Worm (Caenorhabditis elegans): ENCODE measurements around the gene M117.1.

The M117.1 gene

DNA sequence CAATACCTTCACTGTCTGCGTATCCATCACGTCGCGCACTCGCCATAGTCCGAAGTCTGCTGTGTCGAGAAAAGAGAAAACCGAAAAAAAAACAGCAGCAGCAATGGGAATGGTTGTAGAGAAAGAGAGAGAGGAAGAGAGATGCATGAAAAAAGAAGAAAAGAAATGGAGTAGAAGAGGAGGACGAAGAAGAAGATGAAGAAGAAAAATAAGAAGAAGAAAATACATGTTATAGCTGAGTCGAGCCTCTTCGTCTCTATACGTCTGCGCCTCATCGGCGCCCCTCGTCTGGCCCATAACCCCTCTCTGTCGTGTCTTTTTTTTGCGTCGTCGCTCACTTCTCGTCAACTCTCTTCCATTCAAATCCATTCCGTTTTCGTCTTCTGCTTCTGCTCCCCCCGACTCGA, 4.3 kb upstream of the M117.1 start (continued):
- TF ChIP-seq mep-1 (tag; optimal IDR thresholded peaks at IDR 0.05): peak; percentile 88
- TF ChIP-seq nhr-237 (tag; optimal IDR thresholded peaks at IDR 0.05): no peak
- no peak for TF ChIP-seq zip-4 (GFP tag; optimal IDR thresholded peaks at IDR 0.05)
- TF ChIP-seq lin-39 (tag; optimal IDR thresholded peaks at IDR 0.05): peak; percentile 21
- TF ChIP-seq pax-3 (tag; optimal IDR thresholded peaks at IDR 0.05): no peak
- peak; percentile 36 for TF ChIP-seq snpc-4 (tag; optimal IDR thresholded peaks at IDR 0.05)
- peak in 1 of 2 experiments; percentile 83 for TF ChIP-seq egl-27 (tag; optimal IDR thresholded peaks at IDR 0.05)
- peak; percentile 76 for TF ChIP-seq zag-1 (tag; optimal IDR thresholded peaks at IDR 0.05)
- peak; percentile 97 for TF ChIP-seq lin-14 (GFP tag; optimal IDR thresholded peaks at IDR 0.05)
- TF ChIP-seq grh-1 (GFP tag; IDR thresholded peaks at IDR 0.05): no peak
- peak in 2 of 6 experiments; percentile 10 to 37 for TF ChIP-seq elt-3 (tag; optimal IDR thresholded peaks at IDR 0.05)
- TF ChIP-seq vab-15 (tag; optimal IDR thresholded peaks at IDR 0.05): no peak
- peak; percentile 14 for TF ChIP-seq nhr-11 (tag; optimal IDR thresholded peaks at IDR 0.05)
- TF ChIP-seq nhr-47 (tag; optimal IDR thresholded peaks at IDR 0.05): peak; percentile 78
- TF ChIP-seq lsy-2 (tag; optimal IDR thresholded peaks at IDR 0.05): peak; percentile 77 to 87
- TF ChIP-seq nhr-85 (tag): peak; percentile 82

DNA sequence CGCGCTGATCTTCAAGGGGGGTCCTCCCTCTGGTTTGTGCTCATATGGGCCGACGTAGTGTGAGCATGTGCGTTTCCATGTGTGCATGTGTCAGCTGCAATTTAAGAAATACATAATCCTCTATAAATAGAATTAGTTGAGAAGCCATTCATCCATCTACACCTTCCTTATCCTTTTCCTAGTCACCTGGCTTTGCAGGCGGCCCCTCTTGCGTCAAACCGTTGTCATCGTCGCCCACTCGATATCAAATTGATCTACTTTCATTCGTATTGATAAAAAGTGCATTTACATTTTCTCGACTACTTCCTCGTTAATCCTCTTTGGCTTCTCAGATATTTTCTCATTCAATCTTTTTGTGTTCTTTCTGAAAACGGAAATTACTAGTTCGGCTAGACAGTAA, 2.0 kb upstream of the M117.1 start:
- TF ChIP-seq ceh-63 (GFP tag; optimal IDR thresholded peaks at IDR 0.05): no peak
- no peak for TF ChIP-seq Y116A8C.19 (tag; optimal IDR thresholded peaks at IDR 0.05; ENCODE audit: borderline replicate concordance)
- no peak for TF ChIP-seq rnt-1 (tag; optimal IDR thresholded peaks at IDR 0.05)
- peak; percentile 66 for TF ChIP-seq fkh-8 (tag; optimal IDR thresholded peaks at IDR 0.05)
- peak; percentile 49 for TF ChIP-seq nhr-71 (tag; optimal IDR thresholded peaks at IDR 0.05)
- TF ChIP-seq sox-4 (tag; optimal IDR thresholded peaks at IDR 0.05): peak; percentile 23
- TF ChIP-seq lin-15B (tag; optimal IDR thresholded peaks at IDR 0.05): no peak
- TF ChIP-seq unc-130 (tag; optimal IDR thresholded peaks at IDR 0.05): no peak
- no peak for TF ChIP-seq xbp-1 (tag; optimal IDR thresholded peaks at IDR 0.05)
- TF ChIP-seq nhr-47 (tag; optimal IDR thresholded peaks at IDR 0.05): peak; percentile 45
- TF ChIP-seq nhr-85 (tag): no peak
- TF ChIP-seq ceh-88 (GFP tag; IDR thresholded peaks at IDR 0.05): no peak
- peak; percentile 88 for TF ChIP-seq dsc-1 (tag; optimal IDR thresholded peaks at IDR 0.05)
- peak in 1 of 3 experiments; percentile 8 for TF ChIP-seq ceh-82 (tag; optimal IDR thresholded peaks at IDR 0.05)
- no peak for TF ChIP-seq ztf-4 (tag; optimal IDR thresholded peaks at IDR 0.05)

DNA sequence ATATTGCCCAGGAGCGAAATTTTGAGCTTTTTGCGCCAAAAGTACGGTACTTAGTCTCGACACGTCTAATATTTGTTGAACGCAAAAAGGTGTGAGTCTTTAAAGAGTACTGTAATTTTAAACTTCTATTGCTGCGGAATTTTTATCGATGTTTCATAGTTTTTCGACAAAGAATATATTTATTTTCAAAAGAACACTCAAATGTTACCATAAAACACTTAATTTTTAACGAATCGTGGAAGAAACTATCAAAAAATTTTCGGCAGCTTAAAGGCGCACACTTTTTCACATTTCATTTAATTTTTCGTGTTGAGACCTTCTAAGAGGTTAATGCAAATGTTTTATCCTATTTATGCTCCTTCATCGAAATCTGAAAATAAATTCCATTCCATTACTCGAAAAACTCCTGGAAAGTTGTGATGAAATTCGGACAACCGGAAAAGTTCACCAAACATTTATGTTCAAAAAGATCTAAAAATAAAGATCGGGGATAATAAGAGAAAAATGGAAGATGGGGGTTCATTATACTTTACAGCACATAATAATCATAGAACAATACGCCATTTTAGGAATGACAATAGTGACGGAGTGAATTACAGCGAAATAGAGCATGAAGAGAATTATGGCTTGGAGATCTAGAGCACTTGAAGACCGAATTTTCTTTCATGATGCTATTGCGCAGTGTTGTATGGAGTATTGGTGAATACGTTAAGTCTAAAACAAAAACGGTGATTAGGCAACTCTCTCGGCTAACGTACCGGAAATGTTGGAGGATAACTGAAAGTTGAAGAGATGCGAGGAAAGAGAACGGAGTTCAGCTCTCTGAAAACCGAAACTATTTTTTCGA, 6.2 kb downstream of the M117.1 start:
- TF ChIP-seq nhr-90 (tag; optimal IDR thresholded peaks at IDR 0.05; ENCODE audit: poor library complexity) (peak; percentile 27), nhr-71 (tag; optimal IDR thresholded peaks at IDR 0.05) (peak; percentile 22), sox-4 (tag; optimal IDR thresholded peaks at IDR 0.05) (peak; percentile 13), efl-1 (optimal IDR thresholded peaks at IDR 0.05) (no peak), efl-1 (GFP tag; optimal IDR thresholded peaks at IDR 0.05 in 1 of 2) (peak in 1 of 2 experiments; percentile 67), pax-3 (tag; optimal IDR thresholded peaks at IDR 0.05) (peak; percentile 22), nhr-85 (tag) (peak; percentile 50), tbx-2 (tag; optimal IDR thresholded peaks at IDR 0.05) (no peak), lsy-2 (tag; optimal IDR thresholded peaks at IDR 0.05) (peak in 1 of 2 experiments; percentile 22), fkh-8 (tag; optimal IDR thresholded peaks at IDR 0.05) (no peak), ztf-4 (tag; optimal IDR thresholded peaks at IDR 0.05) (no peak), ama-1 (optimal IDR thresholded peaks at IDR 0.05) (peak; percentile 81), tlp-1 (tag; optimal IDR thresholded peaks at IDR 0.05) (no peak), nhr-47 (tag; optimal IDR thresholded peaks at IDR 0.05) (no peak), Y116A8C.19 (tag; optimal IDR thresholded peaks at IDR 0.05; ENCODE audit: borderline replicate concordance) (no peak), dpl-1 (GFP tag; optimal IDR thresholded peaks at IDR 0.05) (no peak)

Measured in whole organism, L1 larva.